Fruit fly (Drosophila melanogaster): ENCODE data around the gene Pli.

The Pli gene

dm6 chr3R:23846107-23846506, 43.7 kb downstream of the Pli start:
- TF ChIP-seq usp (GFP tag; optimal IDR thresholded peaks at IDR 0.05) (no peak), psq (optimal IDR thresholded peaks at IDR 0.05) (no peak), EcR (GFP tag; optimal IDR thresholded peaks at IDR 0.05) (no peak), Dll (optimal IDR thresholded peaks at IDR 0.05) (no peak), pan (optimal IDR thresholded peaks at IDR 0.05) (no peak), CG8478 (optimal IDR thresholded peaks at IDR 0.05) (no peak)

DNA sequence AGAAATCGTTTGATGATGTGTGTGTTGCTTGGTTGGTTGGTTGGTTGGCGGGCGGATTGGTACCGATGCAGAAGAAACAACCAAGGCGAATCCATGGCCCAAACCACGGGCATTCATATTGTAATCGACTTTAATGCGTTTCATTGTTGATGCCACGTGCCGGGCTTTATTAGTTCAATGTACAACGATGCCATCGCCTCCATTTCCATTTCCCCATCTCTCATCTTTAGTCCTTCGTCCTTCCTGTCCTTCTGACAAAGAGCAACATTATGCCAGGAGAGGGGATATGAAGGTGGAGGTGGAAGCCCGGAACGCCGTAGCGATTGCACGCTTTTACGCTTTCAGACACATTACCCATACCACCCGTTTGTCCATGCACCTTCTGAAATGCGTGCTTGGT, 58.2 kb downstream of the Pli start:
- no peak for TF ChIP-seq pan (optimal IDR thresholded peaks at IDR 0.05)
- no peak for TF ChIP-seq CG8478 (optimal IDR thresholded peaks at IDR 0.05)
- TF ChIP-seq Dll (optimal IDR thresholded peaks at IDR 0.05) = no peak
- no peak for TF ChIP-seq EcR (GFP tag; optimal IDR thresholded peaks at IDR 0.05)
- no peak for TF ChIP-seq psq (optimal IDR thresholded peaks at IDR 0.05)
- TF ChIP-seq usp (GFP tag; optimal IDR thresholded peaks at IDR 0.05) = no peak

DNA sequence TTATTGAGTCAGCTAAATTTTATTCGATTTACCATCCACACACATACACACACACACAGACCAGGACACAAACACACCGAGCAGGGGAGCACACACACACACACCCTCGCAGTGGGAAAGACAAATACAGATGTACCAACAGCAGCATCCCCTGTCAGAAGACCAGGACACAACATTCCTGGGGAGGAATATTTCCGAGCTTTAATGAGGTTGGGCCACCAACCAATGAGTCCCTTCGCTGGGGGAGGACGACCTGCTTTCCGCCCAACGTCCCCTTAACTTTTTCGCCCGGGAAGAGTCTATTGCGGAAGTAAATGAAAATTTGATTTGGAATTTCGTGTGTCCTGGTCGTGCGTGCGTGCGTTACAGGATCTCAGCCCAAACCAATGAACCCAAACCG, 62.8 kb downstream of the Pli start:
- no peak for TF ChIP-seq EcR (GFP tag; optimal IDR thresholded peaks at IDR 0.05)
- TF ChIP-seq CG8478 (optimal IDR thresholded peaks at IDR 0.05) = no peak
- TF ChIP-seq Dll (optimal IDR thresholded peaks at IDR 0.05) = no peak

- TF ChIP-seq EcR (GFP tag; optimal IDR thresholded peaks at IDR 0.05) (no peak), usp (GFP tag; optimal IDR thresholded peaks at IDR 0.05) (no peak), psq (optimal IDR thresholded peaks at IDR 0.05) (no peak), Dll (optimal IDR thresholded peaks at IDR 0.05) (no peak), CG8478 (optimal IDR thresholded peaks at IDR 0.05) (no peak), pan (optimal IDR thresholded peaks at IDR 0.05) (no peak)
These were observed 66.2 kb downstream of the Pli start for dm6 chr3R:23823678-23824077.

DNA sequence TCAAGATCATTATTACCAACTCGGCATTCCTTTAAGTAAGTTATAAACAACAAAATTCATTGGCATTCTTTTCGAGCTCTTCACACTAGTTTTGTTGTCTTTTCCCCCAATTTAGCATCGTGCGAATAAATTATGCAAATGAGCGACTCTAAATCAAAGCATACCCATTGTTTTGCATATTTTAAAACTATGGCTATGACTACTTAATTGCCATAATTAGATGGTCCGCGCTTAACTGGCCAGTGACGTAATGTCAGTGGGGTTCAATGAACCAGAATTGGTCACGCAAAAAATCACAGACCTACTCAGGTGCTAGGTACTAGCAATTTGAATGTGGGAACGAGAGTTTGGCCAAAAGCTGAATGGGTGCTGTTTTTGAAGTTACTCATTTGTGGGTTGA, 66.9 kb downstream of the Pli start:
- no peak for TF ChIP-seq CG8478 (optimal IDR thresholded peaks at IDR 0.05)
- TF ChIP-seq pan (optimal IDR thresholded peaks at IDR 0.05) = peak; percentile 36

DNA sequence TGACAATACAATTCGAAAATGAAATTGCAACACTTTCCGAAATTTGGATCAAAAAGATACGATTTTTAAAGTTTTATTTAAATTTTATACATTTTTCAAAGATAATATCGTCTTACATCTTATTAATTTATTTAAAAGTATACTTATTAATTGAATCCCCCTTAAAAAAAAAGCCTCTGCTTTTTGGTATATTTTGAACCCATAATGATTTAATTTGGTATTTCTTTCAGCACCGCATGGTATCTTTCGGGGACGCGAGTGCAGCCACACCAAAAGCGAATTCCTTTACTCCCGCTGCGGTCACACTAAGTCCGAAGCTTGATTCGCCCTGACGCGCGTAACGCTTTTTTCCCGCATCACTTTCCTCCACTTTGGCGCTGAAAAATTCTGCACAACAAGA, 69.6 kb downstream of the Pli start:
- TF ChIP-seq EcR (GFP tag; optimal IDR thresholded peaks at IDR 0.05) (no peak), usp (GFP tag; optimal IDR thresholded peaks at IDR 0.05) (no peak), CG8478 (optimal IDR thresholded peaks at IDR 0.05) (no peak), Dll (optimal IDR thresholded peaks at IDR 0.05) (no peak)

DNA sequence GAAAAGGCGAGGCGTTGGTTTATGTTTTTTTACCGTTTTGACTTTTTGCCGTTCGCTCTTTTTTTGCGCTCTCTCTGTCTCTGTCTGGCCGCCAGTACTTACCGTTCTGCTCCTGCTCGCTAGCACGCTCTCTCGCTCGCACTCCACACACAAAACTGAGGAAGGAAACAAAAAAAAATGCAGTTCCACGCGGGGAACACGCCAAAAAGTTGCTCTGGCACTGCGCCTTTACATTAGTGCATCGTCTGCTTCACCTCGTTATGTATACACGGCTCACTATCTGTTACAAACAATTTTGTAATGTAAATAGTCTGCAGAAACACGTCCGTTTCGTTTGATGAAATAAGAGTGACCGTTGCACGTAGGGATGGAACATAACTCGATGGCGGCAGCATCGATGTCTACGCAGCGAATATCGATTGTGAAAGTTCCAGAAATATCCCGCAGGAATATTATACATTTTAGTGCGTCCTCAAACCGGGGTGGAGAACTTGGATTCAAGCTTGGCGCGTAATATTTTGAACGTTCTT, 70.9 kb downstream of the Pli start, which contains the start of the genes CG33111 and eIF4G2:
TSS of gene CG33111 (minus strand) at position 359 of the 530 bp plus-strand sequence.
TSS of gene eIF4G2 (minus strand) at position 359 of the 530 bp plus-strand sequence.
- TF ChIP-seq CG8478 (optimal IDR thresholded peaks at IDR 0.05) = peak; percentile 86
- no peak for TF ChIP-seq pan (optimal IDR thresholded peaks at IDR 0.05)

DNA sequence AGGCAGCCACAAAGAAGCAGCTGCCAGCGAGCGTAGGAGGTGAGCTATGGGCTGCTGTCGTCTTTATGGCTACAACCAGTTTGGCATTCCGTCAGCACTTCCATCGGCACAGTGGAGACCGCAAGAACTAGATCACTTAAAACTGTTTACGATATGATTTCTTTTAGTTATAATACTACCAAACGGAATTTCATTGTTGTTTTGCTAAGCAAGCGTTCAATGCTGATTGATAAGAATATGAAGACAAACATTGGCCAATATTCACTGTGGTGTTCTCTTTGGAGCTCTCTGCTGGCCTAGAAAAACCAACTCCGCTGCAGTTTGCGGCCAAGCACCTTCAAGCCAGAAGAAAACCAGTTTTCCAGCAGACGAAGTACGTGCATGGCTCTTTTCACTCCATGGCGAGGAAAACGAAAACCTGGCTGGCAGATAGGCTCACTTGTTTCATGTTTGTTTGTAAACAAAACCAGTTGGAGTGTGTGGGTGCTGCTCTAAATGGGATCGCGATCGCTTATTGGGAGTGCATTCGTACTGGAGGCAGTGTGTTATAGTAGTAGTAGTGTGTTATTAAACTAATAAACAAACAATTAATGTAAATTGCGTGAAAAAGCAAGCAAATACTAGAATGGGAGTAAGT, 72.2 kb downstream of the Pli start:
- TF ChIP-seq CG8478 (optimal IDR thresholded peaks at IDR 0.05) (no peak), psq (optimal IDR thresholded peaks at IDR 0.05) (no peak), pan (optimal IDR thresholded peaks at IDR 0.05) (no peak), EcR (GFP tag; optimal IDR thresholded peaks at IDR 0.05) (no peak), usp (GFP tag; optimal IDR thresholded peaks at IDR 0.05) (no peak), Dll (optimal IDR thresholded peaks at IDR 0.05) (no peak)

Measured in whole organism.